Worm (Caenorhabditis elegans) whole organism, young adult: Measurements from ENCODE around the gene C06E4.3.
"Not testable (repeated sequence)": the region's sequence is repeated elsewhere in the genome, so short reads cannot be mapped to it uniquely, and the experiment has no call there.

ENCODE experiments used
- Y79H2A.3 ChIP-seq: fragments of 200-800 bp; sonication (Bioruptor generic); conservative IDR thresholded peaks from 2 replicates; pipeline ENCODE4 v1.3.6; 2022; ENCODE audit warnings: missing genetic modification reagents, missing genetic modification characterization, missing compliant biosample characterization
- egl-44 ChIP-seq: fragments of 200-800 bp; sonication (Bioruptor generic); IDR thresholded peaks from 2 replicates; pipeline ENCODE4 v1.3.6; 2022; ENCODE audit warnings: missing genetic modification reagents, missing genetic modification characterization, missing compliant biosample characterization
- unc-130 ChIP-seq: sonication (generic microtip); optimal IDR thresholded peaks from 2 replicates; lab custom pipeline; 2016; ENCODE audit warnings: missing genetic modification reagents, missing genetic modification characterization, missing compliant biosample characterization

- not testable (repeated sequence) for TF ChIP-seq Y79H2A.3; unc-130 (GFP tag; lab: Kevin White, UChicago); egl-44 (GFP tag; lab: Robert Waterston, UW)
These were observed 6.0 kb upstream of the C06E4.3 start, which contains the start of gene C06E4.5 for ce11 chrIV:7254690-7255089.
